Fruit fly (Drosophila melanogaster) whole organism, prepupa: ENCODE results near the gene sna.

Experiments used
- Blimp-1 ChIP-seq: fragments of 200-800 bp; sonication (Bioruptor generic); optimal IDR thresholded peaks from 3 replicates; lab custom pipeline; 2017; ENCODE audit warnings: missing biosample characterization, missing genetic modification characterization, mild to moderate bottlenecking, moderate library complexity, missing genetic modification reagents
- CG10631 ChIP-seq: fragments of 200-800 bp; sonication (Bioruptor generic); optimal IDR thresholded peaks from 2 replicates; lab custom pipeline; 2016; ENCODE audit warnings: missing biosample characterization, missing genetic modification characterization
- CG10669 ChIP-seq: fragments of 200-800 bp; sonication (Bioruptor generic); optimal IDR thresholded peaks from 3 replicates; lab custom pipeline; 2018; ENCODE audit warnings: missing biosample characterization, mild to moderate bottlenecking, missing genetic modification characterization, moderate library complexity
- CG11762 ChIP-seq: fragments of 200-800 bp; sonication (Bioruptor generic); optimal IDR thresholded peaks from 3 replicates; lab custom pipeline; 2016; ENCODE audit warnings: missing biosample characterization, missing genetic modification characterization; ENCODE audit not compliant: insufficient read depth
- CG15336 ChIP-seq: fragments of 200-800 bp; sonication (Bioruptor generic); IDR thresholded peaks from 2 replicates; pipeline ENCODE4 v1.3.6; 2022; ENCODE audit warnings: missing biosample characterization, missing genetic modification characterization
- CG1621 ChIP-seq: fragments of 200-800 bp; sonication (Bioruptor generic); optimal IDR thresholded peaks from 3 replicates; lab custom pipeline; 2018; ENCODE audit warnings: missing biosample characterization, mild to moderate bottlenecking, missing genetic modification characterization
- CG3032 ChIP-seq: fragments of 200-800 bp; optimal IDR thresholded peaks from 2 replicates; lab custom pipeline; 2019; ENCODE audit warnings: missing biosample characterization, mild to moderate bottlenecking, missing genetic modification characterization, moderate library complexity
- CG32006 ChIP-seq: fragments of 200-800 bp; sonication (Bioruptor generic); optimal IDR thresholded peaks from 3 replicates; lab custom pipeline; 2017; ENCODE audit warnings: missing biosample characterization, mild to moderate bottlenecking, missing genetic modification characterization
- CG34406 ChIP-seq: fragments of 200-800 bp; sonication (Bioruptor generic); optimal IDR thresholded peaks from 3 replicates; lab custom pipeline; 2016; ENCODE audit warnings: missing biosample characterization, missing genetic modification characterization
- CG3919 ChIP-seq: fragments of 200-800 bp; sonication (Bioruptor generic); optimal IDR thresholded peaks from 3 replicates; lab custom pipeline; 2016; ENCODE audit warnings: missing biosample characterization, missing genetic modification characterization
- CG6163 ChIP-seq: fragments of 200-800 bp; sonication (Bioruptor generic); IDR thresholded peaks from 3 replicates; pipeline ENCODE4 v1.3.6; 2022; ENCODE audit warnings: missing biosample characterization, missing genetic modification characterization
- CG6276 ChIP-seq: fragments of 200-800 bp; sonication (Bioruptor generic); optimal IDR thresholded peaks from 2 replicates; lab custom pipeline; 2017; ENCODE audit warnings: missing biosample characterization, mild to moderate bottlenecking, missing genetic modification characterization
- CG6808 ChIP-seq: fragments of 200-800 bp; sonication (Bioruptor generic); optimal IDR thresholded peaks from 3 replicates; lab custom pipeline; 2017; ENCODE audit warnings: missing biosample characterization, missing genetic modification characterization, mild to moderate bottlenecking, moderate library complexity, missing genetic modification reagents
- CG7368 ChIP-seq: fragments of 200-800 bp; sonication (Bioruptor generic); optimal IDR thresholded peaks from 3 replicates; lab custom pipeline; 2016; ENCODE audit warnings: missing biosample characterization, missing genetic modification characterization
- CG8119 ChIP-seq: fragments of 200-800 bp; sonication (Bioruptor generic); IDR thresholded peaks from 3 replicates; pipeline ENCODE4 v1.3.6; 2022; ENCODE audit warnings: missing biosample characterization, missing genetic modification characterization
- CG8319 ChIP-seq: fragments of 200-800 bp; sonication (Bioruptor generic); optimal IDR thresholded peaks from 3 replicates; lab custom pipeline; 2016; ENCODE audit warnings: missing biosample characterization, missing genetic modification characterization
- CG8632 ChIP-seq: fragments of 200-800 bp; sonication (Bioruptor generic); optimal IDR thresholded peaks from 3 replicates; lab custom pipeline; 2016; ENCODE audit warnings: missing biosample characterization, missing genetic modification characterization
- CG9139 ChIP-seq: fragments of 200-800 bp; sonication (Bioruptor generic); optimal IDR thresholded peaks from 3 replicates; lab custom pipeline; 2017; ENCODE audit warnings: missing biosample characterization, mild to moderate bottlenecking, missing genetic modification characterization
- Eip78C ChIP-seq: fragments of 200-800 bp; sonication (Bioruptor generic); peaks from one replicate; lab custom pipeline; 2016; ENCODE audit warnings: missing biosample characterization, missing genetic modification characterization
- Eip93F ChIP-seq: fragments of 200-800 bp; sonication (Bioruptor generic); optimal IDR thresholded peaks from 2 replicates; lab custom pipeline; 2016; ENCODE audit warnings: missing biosample characterization, mild to moderate bottlenecking, missing genetic modification characterization
- Ets96B ChIP-seq: fragments of 200-800 bp; optimal IDR thresholded peaks from 2 replicates; lab custom pipeline; 2019; ENCODE audit warnings: missing biosample characterization, mild to moderate bottlenecking, missing genetic modification characterization, moderate library complexity
- Hr39 ChIP-seq: fragments of 200-800 bp; sonication (Bioruptor generic); optimal IDR thresholded peaks from 2 replicates; lab custom pipeline; 2016; ENCODE audit warnings: missing biosample characterization, missing genetic modification characterization
- Hr4 ChIP-seq: fragments of 200-800 bp; sonication (Bioruptor generic); optimal IDR thresholded peaks from 3 replicates; lab custom pipeline; 2016; ENCODE audit warnings: missing biosample characterization, missing genetic modification characterization
- OdsH ChIP-seq: fragments of 200-800 bp; sonication (Bioruptor generic); optimal IDR thresholded peaks from 3 replicates; lab custom pipeline; 2016; ENCODE audit warnings: missing biosample characterization, missing genetic modification characterization
- Sox102F ChIP-seq: fragments of 200-800 bp; sonication (Bioruptor generic); optimal IDR thresholded peaks from 2 replicates; lab custom pipeline; 2016; ENCODE audit warnings: missing biosample characterization, mild to moderate bottlenecking, missing genetic modification characterization
- Sox14 ChIP-seq: fragments of 200-800 bp; sonication (Bioruptor generic); optimal IDR thresholded peaks from 3 replicates; lab custom pipeline; 2016; ENCODE audit warnings: missing biosample characterization, missing genetic modification characterization
- Sox15 ChIP-seq: fragments of 200-800 bp; sonication (Bioruptor generic); optimal IDR thresholded peaks from 3 replicates; lab custom pipeline; 2016; ENCODE audit warnings: missing biosample characterization, missing genetic modification characterization
- achi ChIP-seq: fragments of 200-800 bp; sonication (Bioruptor generic); optimal IDR thresholded peaks from 3 replicates; lab custom pipeline; 2016; ENCODE audit warnings: missing biosample characterization, missing genetic modification characterization
- dac ChIP-seq: fragments of 200-800 bp; sonication (Bioruptor generic); optimal IDR thresholded peaks from 2 replicates; lab custom pipeline; 2017; ENCODE audit warnings: missing biosample characterization, mild to moderate bottlenecking, missing genetic modification characterization
- dsx ChIP-seq: fragments of 200-800 bp; optimal IDR thresholded peaks from 3 replicates; lab custom pipeline; 2019; ENCODE audit warnings: missing biosample characterization, mild to moderate bottlenecking, missing genetic modification characterization, moderate library complexity; ENCODE audit not compliant: poor library complexity, severe bottlenecking
- eg ChIP-seq: fragments of 200-800 bp; sonication (Bioruptor generic); IDR thresholded peaks from 3 replicates; pipeline ENCODE4 v1.3.6; 2022; ENCODE audit warnings: missing biosample characterization, missing genetic modification characterization
- fd59A ChIP-seq: fragments of 200-800 bp; sonication (Bioruptor generic); optimal IDR thresholded peaks from 2 replicates; lab custom pipeline; 2017; ENCODE audit warnings: missing biosample characterization, mild to moderate bottlenecking, missing genetic modification characterization, missing genetic modification reagents
- net ChIP-seq: fragments of 200-800 bp; sonication (Bioruptor generic); optimal IDR thresholded peaks from 3 replicates; lab custom pipeline; 2016; ENCODE audit warnings: missing biosample characterization, missing genetic modification characterization
- pdm3 ChIP-seq: fragments of 200-800 bp; sonication (Bioruptor generic); optimal IDR thresholded peaks from 3 replicates; lab custom pipeline; 2016; ENCODE audit warnings: missing biosample characterization, missing genetic modification characterization
- ss ChIP-seq, 2 experiments: fragments of 200-800 bp; sonication (Bioruptor generic); optimal IDR thresholded peaks; 2 replicates in 1 of 2; 3 replicates in 1 of 2; lab custom pipeline; 2017 to 2018; ENCODE audit warnings: mild to moderate bottlenecking in 2 of 2, missing biosample characterization in 2 of 2, missing genetic modification characterization in 2 of 2, moderate library complexity in 1 of 2
- svp ChIP-seq: fragments of 200-800 bp; sonication (Bioruptor generic); peaks from one replicate; lab custom pipeline; 2016; ENCODE audit warnings: missing biosample characterization, missing genetic modification characterization

The sna gene

dm6 chr2L:15474402-15474801, 3.7 kb downstream of the sna start (continued):
- TF ChIP-seq Sox102F (GFP tag; lab: Kevin White, UChicago) (no peak), CG32006 (peak; percentile 76), CG1621 (no peak), achi (GFP tag; lab: Kevin White, UChicago) (peak; percentile 10), Sox15 (GFP tag; lab: Kevin White, UChicago) (no peak), Eip78C (GFP tag; lab: Kevin White, UChicago) (peak; percentile 64), CG34406 (no peak), CG10669 (GFP tag; lab: Kevin White, UChicago) (no peak), CG6163 (GFP tag; lab: Robert Waterston, UW) (0 out of 3 replicates have a peak, but pooled peaks have one; percentile 17), OdsH (GFP tag; lab: Kevin White, UChicago) (no peak), dac (no peak), svp (GFP tag; lab: Kevin White, UChicago) (no peak), CG3919 (GFP tag; lab: Kevin White, UChicago) (peak; percentile 27), dsx (GFP tag; lab: Kevin White, UChicago) (no peak), net (GFP tag; lab: Kevin White, UChicago) (no peak), CG11762 (GFP tag; lab: Kevin White, UChicago) (no peak), CG9139 (no peak)

dm6 chr2L:15471565-15471964, 6.5 kb downstream of the sna start:
- no peak for TF ChIP-seq fd59A (GFP tag; lab: Kevin White, UChicago)
- TF ChIP-seq CG7368 (GFP tag; lab: Kevin White, UChicago) = no peak
- TF ChIP-seq net (GFP tag; lab: Kevin White, UChicago) = no peak
- no peak for TF ChIP-seq Blimp-1 (GFP tag; lab: Kevin White, UChicago)
- TF ChIP-seq CG8119 (GFP tag; lab: Robert Waterston, UW) = no peak
- TF ChIP-seq dac = no peak
- no peak for TF ChIP-seq pdm3

- TF ChIP-seq CG8319 (GFP tag; lab: Kevin White, UChicago) (no peak), svp (GFP tag; lab: Kevin White, UChicago) (peak; percentile 31), ss (GFP tag; optimal IDR thresholded peaks at IDR 0.05; lab: Kevin White, UChicago) (peak in 1 of 2 experiments; percentile 6)
These were observed 7.4 kb downstream of the sna start for dm6 chr2L:15470514-15471134.

dm6 chr2L:15468776-15469175, 9.3 kb downstream of the sna start:
- TF ChIP-seq Ets96B (peak; percentile 11), CG3032 (tag; lab: Kevin White, UChicago) (no peak), CG8119 (GFP tag; lab: Robert Waterston, UW) (peak; percentile 65), CG3919 (GFP tag; lab: Kevin White, UChicago) (peak; percentile 12), eg (GFP tag; lab: Robert Waterston, UW) (peak; percentile 57; the same call in 2 of the 3 replicates), CG6163 (GFP tag; lab: Robert Waterston, UW) (peak; percentile 59; the same call in 2 of the 3 replicates), CG6808 (GFP tag; lab: Kevin White, UChicago) (no peak), OdsH (GFP tag; lab: Kevin White, UChicago) (peak; percentile 10), CG32006 (peak; percentile 43), CG10631 (peak; percentile 2), Eip78C (GFP tag; lab: Kevin White, UChicago) (peak; percentile 55), CG8632 (GFP tag; lab: Kevin White, UChicago) (no peak), Eip93F (GFP tag; lab: Kevin White, UChicago) (no peak), Hr39 (GFP tag; lab: Kevin White, UChicago) (peak; percentile 4), pdm3 (peak; percentile 49), CG6276 (GFP tag; lab: Kevin White, UChicago) (peak; percentile 11), CG15336 (GFP tag; lab: Robert Waterston, UW) (peak; percentile 58), Hr4 (peak; percentile 32), Sox14 (GFP tag; lab: Kevin White, UChicago) (peak; percentile 11)
